Fruit fly (Drosophila melanogaster) whole organism, embryonic: Measurements from ENCODE around the gene Cpr67Fb.

Experiments
- Abd-B ChIP-seq: fragments of 200-800 bp; sonication (Bioruptor generic); optimal IDR thresholded peaks from 2 replicates; lab custom pipeline; 2018; ENCODE audit warnings: missing biosample characterization, mild to moderate bottlenecking, missing genetic modification characterization, moderate library complexity
- Atf3 ChIP-seq: fragments of 200-800 bp; sonication (Bioruptor generic); optimal IDR thresholded peaks from 3 replicates; lab custom pipeline; 2016; ENCODE audit warnings: missing biosample characterization, missing genetic modification characterization
- Bgb ChIP-seq: fragments of 200-800 bp; sonication (Bioruptor generic); IDR thresholded peaks from 2 replicates; pipeline ENCODE4 v1.3.6; 2022; ENCODE audit warnings: missing biosample characterization, missing genetic modification characterization; ENCODE audit not compliant: partially characterized antibody
- CG10654 ChIP-seq: fragments of 200-800 bp; sonication (Bioruptor generic); optimal IDR thresholded peaks from 2 replicates; lab custom pipeline; 2016; ENCODE audit warnings: missing biosample characterization, missing genetic modification characterization
- CG11695 ChIP-seq: fragments of 200-800 bp; sonication (Bioruptor generic); IDR thresholded peaks from 3 replicates; pipeline ENCODE4 v1.3.6; 2022; ENCODE audit warnings: missing biosample characterization, missing genetic modification characterization
- CG11696 ChIP-seq: fragments of 200-800 bp; sonication (Bioruptor generic); IDR thresholded peaks from 2 replicates; pipeline ENCODE4 v1.3.6; 2022; ENCODE audit warnings: missing biosample characterization, missing genetic modification characterization
- CG12219 ChIP-seq: fragments of 200-800 bp; sonication (Bioruptor generic); optimal IDR thresholded peaks from 3 replicates; lab custom pipeline; 2018; ENCODE audit warnings: missing biosample characterization, mild to moderate bottlenecking, missing genetic modification characterization
- CG1233 ChIP-seq: fragments of 200-800 bp; sonication (Bioruptor generic); optimal IDR thresholded peaks from 4 replicates; lab custom pipeline; 2018; ENCODE audit warnings: missing biosample characterization, mild to moderate bottlenecking, missing genetic modification characterization
- CG13287 ChIP-seq: fragments of 200-800 bp; sonication (Bioruptor generic); IDR thresholded peaks from 2 replicates; pipeline ENCODE4 v1.3.6; 2022; ENCODE audit warnings: missing biosample characterization, missing genetic modification characterization; ENCODE audit not compliant: partially characterized antibody
- CG1603 ChIP-seq: fragments of 200-800 bp; sonication (Bioruptor generic); optimal IDR thresholded peaks from 2 replicates; lab custom pipeline; 2019; ENCODE audit warnings: missing biosample characterization, mild to moderate bottlenecking, missing genetic modification characterization, moderate library complexity
- CG16813 ChIP-seq: fragments of 200-800 bp; sonication (Bioruptor generic); IDR thresholded peaks from 3 replicates; pipeline ENCODE4 v1.3.6; 2022; ENCODE audit warnings: missing biosample characterization, missing genetic modification characterization; ENCODE audit not compliant: partially characterized antibody
- CG17186 ChIP-seq: fragments of 200-800 bp; sonication (Bioruptor generic); optimal IDR thresholded peaks from 3 replicates; lab custom pipeline; 2017; ENCODE audit warnings: missing biosample characterization, missing genetic modification reagents, missing genetic modification characterization
- CG17802 ChIP-seq: fragments of 200-800 bp; sonication (Bioruptor generic); optimal IDR thresholded peaks from 2 replicates; lab custom pipeline; 2018; ENCODE audit warnings: missing biosample characterization, mild to moderate bottlenecking, missing genetic modification characterization, moderate library complexity
- CG17829 ChIP-seq: fragments of 200-800 bp; optimal IDR thresholded peaks from 2 replicates; lab custom pipeline; 2019; ENCODE audit warnings: missing biosample characterization, mild to moderate bottlenecking, missing genetic modification characterization, moderate library complexity
- CG3726 ChIP-seq: fragments of 200-800 bp; sonication (Bioruptor generic); IDR thresholded peaks from 3 replicates; pipeline ENCODE4, ENCODE4 v1.3.6; 2022; ENCODE audit warnings: missing biosample characterization, missing genetic modification characterization
- CG7745 ChIP-seq: fragments of 200-800 bp; sonication (Bioruptor generic); optimal IDR thresholded peaks from 2 replicates; lab custom pipeline; 2018; ENCODE audit warnings: missing biosample characterization, mild to moderate bottlenecking, missing genetic modification characterization, moderate library complexity
- CG7928 ChIP-seq: fragments of 200-800 bp; sonication (Bioruptor generic); optimal IDR thresholded peaks from 2 replicates; lab custom pipeline; 2017; ENCODE audit warnings: missing biosample characterization, mild to moderate bottlenecking, missing genetic modification characterization
- CG7987 ChIP-seq: fragments of 200-800 bp; sonication (Bioruptor generic); optimal IDR thresholded peaks from 2 replicates; lab custom pipeline; 2018; ENCODE audit warnings: missing biosample characterization, mild to moderate bottlenecking, missing genetic modification characterization, moderate library complexity
- CoRest ChIP-seq: fragments of 200-800 bp; sonication (Bioruptor generic); optimal IDR thresholded peaks from 3 replicates; lab custom pipeline; 2018; ENCODE audit warnings: missing biosample characterization, mild to moderate bottlenecking, missing genetic modification characterization, moderate library complexity
- D19B ChIP-seq: fragments of 200-800 bp; sonication (Bioruptor generic); optimal IDR thresholded peaks from 2 replicates; lab custom pipeline; 2017; ENCODE audit warnings: missing biosample characterization, mild to moderate bottlenecking, missing genetic modification characterization
- Doc3 ChIP-seq: fragments of 200-800 bp; sonication (Bioruptor generic); IDR thresholded peaks from 3 replicates; pipeline ENCODE4 v1.3.6; 2022; ENCODE audit warnings: missing biosample characterization, missing genetic modification characterization; ENCODE audit not compliant: partially characterized antibody
- Dp ChIP-seq: fragments of 200-800 bp; sonication (Bioruptor generic); optimal IDR thresholded peaks from 2 replicates; lab custom pipeline; 2018; ENCODE audit warnings: missing biosample characterization, mild to moderate bottlenecking, missing genetic modification characterization, moderate library complexity
- Hsf ChIP-seq: fragments of 200-800 bp; sonication (Bioruptor generic); optimal IDR thresholded peaks from 3 replicates; lab custom pipeline; 2016; ENCODE audit warnings: missing biosample characterization, missing genetic modification characterization
- MBD-R2 ChIP-seq: fragments of 200-800 bp; sonication (Bioruptor generic); IDR thresholded peaks from 2 replicates; pipeline ENCODE4 v1.3.6; 2022; ENCODE audit warnings: missing biosample characterization, missing genetic modification characterization
- Oli ChIP-seq: fragments of 200-800 bp; sonication (Bioruptor generic); optimal IDR thresholded peaks from 2 replicates; lab custom pipeline; 2018; ENCODE audit warnings: missing biosample characterization, mild to moderate bottlenecking, missing genetic modification characterization, moderate library complexity
- Rfx ChIP-seq: fragments of 200-800 bp; sonication (Bioruptor generic); IDR thresholded peaks from 2 replicates; pipeline ENCODE4 v1.3.6; 2022; ENCODE audit warnings: missing biosample characterization, missing genetic modification characterization
- Tbp ChIP-seq: fragments of >200 bp; optimal IDR thresholded peaks from 2 replicates; lab custom pipeline; 2018; ENCODE audit warnings: missing biosample characterization, missing genetic modification characterization
- bcd ChIP-seq: fragments of 200-800 bp; sonication (Bioruptor generic); optimal IDR thresholded peaks from 2 replicates; lab custom pipeline; 2017; ENCODE audit warnings: missing biosample characterization, mild to moderate bottlenecking, missing genetic modification characterization
- btn ChIP-seq: fragments of 200-800 bp; sonication (Bioruptor generic); optimal IDR thresholded peaks from 2 replicates; lab custom pipeline; 2016; ENCODE audit warnings: missing biosample characterization, missing genetic modification characterization
- da ChIP-seq: fragments of 200-800 bp; sonication (Bioruptor generic); optimal IDR thresholded peaks from 2 replicates; lab custom pipeline; 2016; ENCODE audit warnings: missing biosample characterization, missing genetic modification characterization
- dimm ChIP-seq: fragments of 200-800 bp; sonication (Bioruptor generic); IDR thresholded peaks from 2 replicates; pipeline ENCODE4 v1.3.6; 2022; ENCODE audit warnings: missing biosample characterization, missing genetic modification characterization
- dm ChIP-seq: fragments of 200-800 bp; sonication (Bioruptor generic); optimal IDR thresholded peaks from 3 replicates; lab custom pipeline; 2016; ENCODE audit warnings: missing biosample characterization, missing genetic modification characterization
- dpn ChIP-seq, 2 experiments: fragments of 200-800 bp; sonication (Bioruptor generic); optimal IDR thresholded peaks; 3 replicates each; lab custom pipeline; 2016; ENCODE audit warnings: missing biosample characterization in 2 of 2, missing genetic modification characterization in 2 of 2
- en ChIP-seq: fragments of 200-800 bp; sonication (Bioruptor generic); optimal IDR thresholded peaks from 2 replicates; lab custom pipeline; 2016; ENCODE audit warnings: missing biosample characterization, missing genetic modification characterization
- ftz-f1 ChIP-seq: fragments of 200-800 bp; sonication (Bioruptor generic); optimal IDR thresholded peaks from 2 replicates; lab custom pipeline; 2016; ENCODE audit warnings: missing biosample characterization, missing genetic modification characterization
- fu2 ChIP-seq: fragments of 200-800 bp; sonication (Bioruptor generic); optimal IDR thresholded peaks from 2 replicates; lab custom pipeline; 2016; ENCODE audit warnings: missing biosample characterization, missing genetic modification characterization
- gro ChIP-seq: fragments of 200-800 bp; sonication (Bioruptor generic); optimal IDR thresholded peaks from 2 replicates; lab custom pipeline; 2016; ENCODE audit warnings: missing biosample characterization, missing genetic modification characterization
- gsb-n ChIP-seq: fragments of 200-800 bp; sonication (Bioruptor generic); optimal IDR thresholded peaks from 3 replicates; lab custom pipeline; 2018; ENCODE audit warnings: missing biosample characterization, mild to moderate bottlenecking, missing genetic modification characterization
- klu ChIP-seq: fragments of 200-800 bp; sonication (Bioruptor generic); IDR thresholded peaks from 2 replicates; pipeline ENCODE4 v1.3.6; 2022; ENCODE audit warnings: missing biosample characterization, missing genetic modification characterization
- pan ChIP-seq, 4 experiments: fragments of >200 bp in 3 of 4; fragments of 200-800 bp in 1 of 4; sonication (Bioruptor generic) in 1 of 4; optimal IDR thresholded peaks in 3 of 4; IDR thresholded peaks in 1 of 4; 2 replicates each; pipeline versions ENCODE4 v1.3.6 to Lab custom; 2017 to 2022; ENCODE audit warnings: missing biosample characterization in 2 of 4, missing genetic modification characterization in 2 of 4, mixed read lengths in 1 of 4
- pb ChIP-seq: fragments of 200-800 bp; sonication (Bioruptor generic); optimal IDR thresholded peaks from 3 replicates; lab custom pipeline; 2016; ENCODE audit warnings: missing biosample characterization, missing genetic modification characterization
- pho ChIP-seq: fragments of 200-800 bp; sonication (Bioruptor generic); optimal IDR thresholded peaks from 2 replicates; lab custom pipeline; 2016; ENCODE audit warnings: missing biosample characterization, missing genetic modification characterization
- pnt ChIP-seq: fragments of 200-800 bp; sonication (Bioruptor generic); optimal IDR thresholded peaks from 3 replicates; lab custom pipeline; 2016; ENCODE audit warnings: missing biosample characterization, missing genetic modification characterization
- ro ChIP-seq: fragments of 200-800 bp; sonication (Bioruptor generic); IDR thresholded peaks from 2 replicates; pipeline ENCODE4 v1.3.6; 2022; ENCODE audit warnings: missing biosample characterization, missing genetic modification characterization
- sna ChIP-seq: fragments of 200-800 bp; sonication (Bioruptor generic); IDR thresholded peaks from 2 replicates; pipeline ENCODE4 v1.3.6; 2022; ENCODE audit warnings: missing biosample characterization, missing genetic modification characterization; ENCODE audit not compliant: partially characterized antibody
- sqz ChIP-seq: fragments of 200-800 bp; sonication (Bioruptor generic); optimal IDR thresholded peaks from 3 replicates; lab custom pipeline; 2018; ENCODE audit warnings: missing biosample characterization, mild to moderate bottlenecking, missing genetic modification characterization
- toy ChIP-seq: fragments of 200-800 bp; sonication (Bioruptor generic); IDR thresholded peaks from 2 replicates; pipeline ENCODE4 v1.3.6; 2022; ENCODE audit warnings: missing biosample characterization, missing genetic modification characterization
- tup ChIP-seq: fragments of 200-800 bp; sonication (Bioruptor generic); optimal IDR thresholded peaks from 2 replicates; lab custom pipeline; 2016; ENCODE audit warnings: missing biosample characterization, mild to moderate bottlenecking, missing genetic modification characterization, moderate library complexity
- twi ChIP-seq: fragments of 200-800 bp; optimal IDR thresholded peaks from 2 replicates; lab custom pipeline; 2019; ENCODE audit warnings: missing biosample characterization, mild to moderate bottlenecking, missing genetic modification characterization, moderate library complexity
- yki ChIP-seq: fragments of >200 bp; optimal IDR thresholded peaks from 3 replicates; lab custom pipeline; 2018

Cpr67Fb gene

dm6 chr3L:10866633-10867379, 27.2 kb upstream of the Cpr67Fb start (continued):
- TF ChIP-seq Bgb (GFP tag; lab: Robert Waterston, UW) = no peak
- TF ChIP-seq ro (GFP tag; lab: Robert Waterston, UW) = no peak
- peak; percentile 27 to 35 for TF ChIP-seq dpn (GFP tag; optimal IDR thresholded peaks at IDR 0.05; lab: Kevin White, UChicago)
- TF ChIP-seq fu2 (GFP tag; lab: Kevin White, UChicago) = peak; percentile 54
- TF ChIP-seq CG17829 (tag; lab: Kevin White, UChicago) = no peak
- no peak for TF ChIP-seq pan (optimal IDR thresholded peaks at IDR 0.05; lab: Kevin White, UChicago)
- peak in 1 of 2 experiments; percentile 31 for TF ChIP-seq pan (GFP tag; optimal IDR thresholded peaks at IDR 0.05 in 1 of 2, IDR thresholded peaks at IDR 0.05 in 1 of 2)
- no peak for TF ChIP-seq toy (GFP tag; lab: Robert Waterston, UW)
- no peak for TF ChIP-seq twi
- no peak for TF ChIP-seq CG11695 (GFP tag; lab: Robert Waterston, UW)
- no peak for TF ChIP-seq CG13287 (GFP tag; lab: Robert Waterston, UW)
- no peak for TF ChIP-seq CG7987 (GFP tag; lab: Kevin White, UChicago)
- no peak for TF ChIP-seq dm (GFP tag; lab: Kevin White, UChicago)
- no peak for TF ChIP-seq tup (GFP tag; lab: Kevin White, UChicago)
- no peak for TF ChIP-seq da (GFP tag; lab: Kevin White, UChicago)
- no peak for TF ChIP-seq pb
- TF ChIP-seq Rfx = peak; percentile 80
- peak; percentile 4 for TF ChIP-seq CG10654 (GFP tag; lab: Kevin White, UChicago)
- no peak for TF ChIP-seq CG11696
- TF ChIP-seq Dp (GFP tag; lab: Kevin White, UChicago) = no peak
- no peak for TF ChIP-seq dimm (GFP tag; lab: Robert Waterston, UW)
- no peak for TF ChIP-seq klu
- no peak for TF ChIP-seq yki
- TF ChIP-seq pnt = no peak
- no peak for TF ChIP-seq Atf3 (GFP tag; lab: Kevin White, UChicago)
- TF ChIP-seq Abd-B (GFP tag; lab: Kevin White, UChicago) = no peak
- no peak for TF ChIP-seq sqz
- TF ChIP-seq CG17186 (GFP tag; lab: Kevin White, UChicago) = no peak
- TF ChIP-seq CG17802 = no peak
- TF ChIP-seq pho (GFP tag; lab: Kevin White, UChicago) = peak; percentile 34
- TF ChIP-seq btn (GFP tag; lab: Kevin White, UChicago) = no peak
- no peak for TF ChIP-seq Doc3
- peak; percentile 74 for TF ChIP-seq gro (GFP tag; lab: Kevin White, UChicago)
- no peak for TF ChIP-seq ftz-f1
- no peak for TF ChIP-seq CG7928 (GFP tag; lab: Kevin White, UChicago)
- peak; percentile 38 for TF ChIP-seq Hsf (GFP tag; lab: Kevin White, UChicago)
- no peak for TF ChIP-seq sna (GFP tag; lab: Robert Waterston, UW)
- TF ChIP-seq CG16813 (GFP tag; lab: Robert Waterston, UW) = no peak
- TF ChIP-seq CG1603 (tag; lab: Kevin White, UChicago) = no peak
- TF ChIP-seq Tbp = no peak
- TF ChIP-seq en (GFP tag; lab: Kevin White, UChicago) = peak; percentile 34
- peak; percentile 47 for TF ChIP-seq CoRest (tag; lab: Kevin White, UChicago)
- TF ChIP-seq CG3726 (GFP tag; lab: Robert Waterston, UW) = no peak
- TF ChIP-seq CG7745 (tag; lab: Kevin White, UChicago) = no peak
- TF ChIP-seq MBD-R2 = no peak; the same call in 1 of the 2 replicates
- TF ChIP-seq bcd (GFP tag; lab: Kevin White, UChicago) = peak; percentile 26
- no peak for TF ChIP-seq gsb-n (tag; lab: Kevin White, UChicago)
- no peak for TF ChIP-seq CG12219 (GFP tag; lab: Kevin White, UChicago)
- TF ChIP-seq CG1233 (GFP tag; lab: Kevin White, UChicago) = no peak
- TF ChIP-seq Oli (tag; lab: Kevin White, UChicago) = no peak
- peak; percentile 16 for TF ChIP-seq D19B
